Fruit fly (Drosophila melanogaster) whole organism, embryonic: ENCODE data around the gene eIF3h.

ENCODE experiments used
- ATbp ChIP-seq: fragments of 200-800 bp; sonication (Bioruptor generic); optimal IDR thresholded peaks from 2 replicates; lab custom pipeline; 2017; ENCODE audit warnings: missing biosample characterization, mild to moderate bottlenecking, missing genetic modification characterization, missing genetic modification reagents
- Asciz ChIP-seq: fragments of 200-800 bp; sonication (Bioruptor generic); optimal IDR thresholded peaks from 2 replicates; lab custom pipeline; 2017; ENCODE audit warnings: missing biosample characterization, mild to moderate bottlenecking, missing genetic modification characterization, missing genetic modification reagents
- BEAF-32 ChIP-seq: fragments of 200-800 bp; sonication (Bioruptor generic); optimal IDR thresholded peaks from 3 replicates; lab custom pipeline; 2017; ENCODE audit warnings: missing biosample characterization, missing genetic modification characterization, mild to moderate bottlenecking, moderate library complexity, missing genetic modification reagents
- CG10147 ChIP-seq: fragments of 200-800 bp; sonication (Bioruptor generic); optimal IDR thresholded peaks from 2 replicates; lab custom pipeline; 2019; ENCODE audit warnings: missing biosample characterization, mild to moderate bottlenecking, missing genetic modification characterization, moderate library complexity
- CG10209 ChIP-seq: fragments of 200-800 bp; sonication (Bioruptor generic); optimal IDR thresholded peaks from 3 replicates; lab custom pipeline; 2017; ENCODE audit warnings: missing biosample characterization, mild to moderate bottlenecking, missing genetic modification characterization, missing genetic modification reagents
- CG10979 ChIP-seq: fragments of 200-800 bp; sonication (Bioruptor generic); optimal IDR thresholded peaks from 2 replicates; lab custom pipeline; 2018; ENCODE audit warnings: missing biosample characterization, mild to moderate bottlenecking, missing genetic modification characterization, moderate library complexity
- CG14860 ChIP-seq: fragments of 200-800 bp; sonication (Bioruptor generic); IDR thresholded peaks from 3 replicates; pipeline ENCODE4 v1.3.6; 2022; ENCODE audit warnings: missing biosample characterization, missing genetic modification characterization; ENCODE audit not compliant: partially characterized antibody
- CG16813 ChIP-seq: fragments of 200-800 bp; sonication (Bioruptor generic); IDR thresholded peaks from 3 replicates; pipeline ENCODE4 v1.3.6; 2022; ENCODE audit warnings: missing biosample characterization, missing genetic modification characterization; ENCODE audit not compliant: partially characterized antibody
- CG33557 ChIP-seq: fragments of 200-800 bp; sonication (Bioruptor generic); optimal IDR thresholded peaks from 2 replicates; lab custom pipeline; 2019; ENCODE audit warnings: missing biosample characterization, mild to moderate bottlenecking, missing genetic modification characterization, moderate library complexity
- CG3995 ChIP-seq: fragments of 200-800 bp; sonication (Bioruptor generic); optimal IDR thresholded peaks from 3 replicates; lab custom pipeline; 2016; ENCODE audit warnings: missing biosample characterization, missing genetic modification characterization
- CG4360 ChIP-seq: fragments of 200-800 bp; sonication (Bioruptor generic); IDR thresholded peaks from 2 replicates; pipeline ENCODE4 v1.3.6; 2022; ENCODE audit warnings: missing biosample characterization, missing genetic modification characterization
- CG4404 ChIP-seq: fragments of 200-800 bp; sonication (Bioruptor generic); IDR thresholded peaks from 2 replicates; pipeline ENCODE4 v1.3.6; 2022; ENCODE audit warnings: missing biosample characterization, missing genetic modification characterization
- CG6813 ChIP-seq: fragments of 200-800 bp; sonication (Bioruptor generic); optimal IDR thresholded peaks from 2 replicates; lab custom pipeline; 2017; ENCODE audit warnings: missing biosample characterization, missing genetic modification characterization, mild to moderate bottlenecking, moderate library complexity, missing genetic modification reagents
- CG9215 ChIP-seq: fragments of 200-800 bp; sonication (Bioruptor generic); IDR thresholded peaks from 2 replicates; pipeline ENCODE4 v1.3.6; 2022; ENCODE audit warnings: missing biosample characterization, missing genetic modification characterization
- CG9876 ChIP-seq: fragments of 200-800 bp; sonication (Bioruptor generic); optimal IDR thresholded peaks from 2 replicates; lab custom pipeline; 2016; ENCODE audit warnings: missing biosample characterization, missing genetic modification characterization
- Deaf1 ChIP-seq: fragments of 200-800 bp; optimal IDR thresholded peaks from 3 replicates; lab custom pipeline; 2019; ENCODE audit warnings: missing biosample characterization, mild to moderate bottlenecking, missing genetic modification characterization, moderate library complexity
- GATAe ChIP-seq: fragments of 200-800 bp; sonication (Bioruptor generic); conservative IDR thresholded peaks from 2 replicates; pipeline ENCODE4 v1.3.6; 2022; ENCODE audit warnings: missing biosample characterization, missing genetic modification characterization
- Hr78 ChIP-seq, 2 experiments: fragments of 200-800 bp in 1 of 2; fragments of >200 bp in 1 of 2; sonication (Bioruptor generic) in 1 of 2; optimal IDR thresholded peaks; 2 replicates each; lab custom pipeline; 2017 to 2019; ENCODE audit warnings: missing biosample characterization in 2 of 2, missing genetic modification characterization in 2 of 2, mild to moderate bottlenecking in 1 of 2, moderate library complexity in 1 of 2
- Kr ChIP-seq: fragments of 200-800 bp; sonication (Bioruptor generic); optimal IDR thresholded peaks from 2 replicates; lab custom pipeline; 2017; ENCODE audit warnings: missing biosample characterization, mild to moderate bottlenecking, missing genetic modification characterization
- NC2α ChIP-seq: fragments of 200-800 bp; sonication (Bioruptor generic); optimal IDR thresholded peaks from 2 replicates; lab custom pipeline; 2016; ENCODE audit warnings: missing biosample characterization, missing genetic modification characterization
- Nf-YB ChIP-seq: fragments of 200-800 bp; sonication (Bioruptor generic); optimal IDR thresholded peaks from 3 replicates; lab custom pipeline; 2019; ENCODE audit warnings: missing biosample characterization, mild to moderate bottlenecking, missing genetic modification characterization, moderate library complexity
- Nf-YC ChIP-seq: fragments of 200-800 bp; optimal IDR thresholded peaks from 3 replicates; lab custom pipeline; 2019; ENCODE audit warnings: missing biosample characterization, mild to moderate bottlenecking, missing genetic modification characterization, moderate library complexity
- Opbp ChIP-seq: fragments of 200-800 bp; sonication (Bioruptor generic); IDR thresholded peaks from 3 replicates; pipeline ENCODE4 v1.3.6; 2022; ENCODE audit warnings: missing biosample characterization, missing genetic modification characterization; ENCODE audit not compliant: partially characterized antibody
- bowl ChIP-seq: fragments of 200-800 bp; sonication (Bioruptor generic); IDR thresholded peaks from 2 replicates; pipeline ENCODE4 v1.3.6; 2022; ENCODE audit warnings: missing biosample characterization, missing genetic modification characterization
- cad ChIP-seq: fragments of >200 bp; optimal IDR thresholded peaks from 2 replicates; lab custom pipeline; 2017; ENCODE audit warnings: missing biosample characterization, missing genetic modification characterization
- cas ChIP-seq: fragments of 200-800 bp; sonication (Bioruptor generic); IDR thresholded peaks from 2 replicates; pipeline ENCODE4 v1.3.6; 2022; ENCODE audit warnings: missing biosample characterization, missing genetic modification characterization
- chn ChIP-seq: fragments of 200-800 bp; sonication (Bioruptor generic); optimal IDR thresholded peaks from 2 replicates; lab custom pipeline; 2016; ENCODE audit warnings: missing biosample characterization, missing genetic modification characterization
- croc ChIP-seq: fragments of 200-800 bp; sonication (Bioruptor generic); conservative IDR thresholded peaks from 3 replicates; pipeline ENCODE4 v1.3.6; 2022; ENCODE audit warnings: missing biosample characterization, missing genetic modification characterization
- da ChIP-seq: fragments of 200-800 bp; sonication (Bioruptor generic); optimal IDR thresholded peaks from 2 replicates; lab custom pipeline; 2016; ENCODE audit warnings: missing biosample characterization, missing genetic modification characterization
- emc ChIP-seq: fragments of 200-800 bp; sonication (Bioruptor generic); optimal IDR thresholded peaks from 2 replicates; lab custom pipeline; 2016; ENCODE audit warnings: missing biosample characterization, missing genetic modification characterization
- fd102C ChIP-seq: fragments of 200-800 bp; sonication (Bioruptor generic); optimal IDR thresholded peaks from 2 replicates; lab custom pipeline; 2018; ENCODE audit warnings: missing biosample characterization, mild to moderate bottlenecking, missing genetic modification characterization, moderate library complexity
- fd96Cb ChIP-seq: fragments of 200-800 bp; sonication (Bioruptor generic); optimal IDR thresholded peaks from 2 replicates; lab custom pipeline; 2018; ENCODE audit warnings: missing biosample characterization, mild to moderate bottlenecking, missing genetic modification characterization, moderate library complexity
- gsb-n ChIP-seq: fragments of 200-800 bp; sonication (Bioruptor generic); optimal IDR thresholded peaks from 3 replicates; lab custom pipeline; 2018; ENCODE audit warnings: missing biosample characterization, mild to moderate bottlenecking, missing genetic modification characterization
- kah ChIP-seq: fragments of 200-800 bp; sonication (Bioruptor generic); optimal IDR thresholded peaks from 2 replicates; lab custom pipeline; 2018; ENCODE audit warnings: missing biosample characterization, mild to moderate bottlenecking, missing genetic modification characterization
- kay ChIP-seq: fragments of 200-800 bp; sonication (Bioruptor generic); optimal IDR thresholded peaks from 2 replicates; lab custom pipeline; 2016; ENCODE audit warnings: missing biosample characterization, missing genetic modification characterization
- lbe ChIP-seq: fragments of 200-800 bp; sonication (Bioruptor generic); optimal IDR thresholded peaks from 2 replicates; lab custom pipeline; 2016; ENCODE audit warnings: missing biosample characterization, mild to moderate bottlenecking, missing genetic modification characterization
- peb ChIP-seq: fragments of 200-800 bp; sonication (Bioruptor generic); IDR thresholded peaks from 2 replicates; pipeline ENCODE4 v1.3.6; 2022; ENCODE audit warnings: missing biosample characterization, missing genetic modification characterization
- pita ChIP-seq: fragments of 200-800 bp; sonication (Bioruptor generic); optimal IDR thresholded peaks from 2 replicates; lab custom pipeline; 2017; ENCODE audit warnings: missing biosample characterization, mild to moderate bottlenecking, missing genetic modification characterization
- schlank ChIP-seq: fragments of 200-800 bp; sonication (Bioruptor generic); optimal IDR thresholded peaks from 2 replicates; lab custom pipeline; 2018; ENCODE audit warnings: missing biosample characterization, mild to moderate bottlenecking, missing genetic modification characterization
- so ChIP-seq: fragments of 200-800 bp; sonication (Bioruptor generic); IDR thresholded peaks from 3 replicates; pipeline ENCODE4 v1.3.6; 2022; ENCODE audit warnings: missing biosample characterization, missing genetic modification characterization
- sug ChIP-seq: fragments of 200-800 bp; optimal IDR thresholded peaks from 2 replicates; lab custom pipeline; 2019; ENCODE audit warnings: missing biosample characterization, mild to moderate bottlenecking, missing genetic modification characterization, moderate library complexity
- trem ChIP-seq: fragments of 200-800 bp; optimal IDR thresholded peaks from 3 replicates; lab custom pipeline; 2019; ENCODE audit warnings: missing biosample characterization, mild to moderate bottlenecking, missing genetic modification characterization, moderate library complexity
- ttk ChIP-seq: fragments of 200-800 bp; sonication (Bioruptor generic); IDR thresholded peaks from 2 replicates; pipeline ENCODE4 v2.1.2; 2022; ENCODE audit warnings: missing biosample characterization, missing genetic modification characterization
- tup ChIP-seq: fragments of 200-800 bp; sonication (Bioruptor generic); optimal IDR thresholded peaks from 2 replicates; lab custom pipeline; 2016; ENCODE audit warnings: missing biosample characterization, mild to moderate bottlenecking, missing genetic modification characterization, moderate library complexity
- vfl ChIP-seq: fragments of 200-800 bp; sonication (Bioruptor generic); optimal IDR thresholded peaks from 2 replicates; lab custom pipeline; 2016; ENCODE audit warnings: missing biosample characterization, missing genetic modification characterization
- vvl ChIP-seq: fragments of 200-800 bp; sonication (Bioruptor generic); IDR thresholded peaks from 2 replicates; pipeline ENCODE4 v1.3.6; 2022; ENCODE audit warnings: missing biosample characterization, missing genetic modification characterization
- zen2 ChIP-seq: fragments of 200-800 bp; sonication (Bioruptor generic); IDR thresholded peaks from 3 replicates; pipeline ENCODE4 v1.3.6; 2022; ENCODE audit warnings: missing biosample characterization, missing genetic modification characterization; ENCODE audit not compliant: partially characterized antibody
- zf30C ChIP-seq: fragments of 200-800 bp; sonication (Bioruptor generic); optimal IDR thresholded peaks from 3 replicates; lab custom pipeline; 2018; ENCODE audit warnings: missing biosample characterization, mild to moderate bottlenecking, missing genetic modification characterization

Gene eIF3h

dm6 chr2L:5070797-5071579 lies 18.1 kb upstream of the eIF3h start, which contains the start of gene RpL37A (continued):
- TF ChIP-seq CG9876 (GFP tag; lab: Kevin White, UChicago) (peak; percentile 72), CG9215 (GFP tag; lab: Robert Waterston, UW) (no peak), Opbp (GFP tag; lab: Robert Waterston, UW) (peak; percentile 48; the same call in 1 of the 3 replicates), Kr (GFP tag; lab: Kevin White, UChicago) (peak; percentile 35), pita (peak; percentile 83), croc (GFP tag; lab: Robert Waterston, UW) (no peak), peb (GFP tag; lab: Robert Waterston, UW) (no peak), bowl (no peak), gsb-n (tag; lab: Kevin White, UChicago) (peak; percentile 70), Hr78 (GFP tag; optimal IDR thresholded peaks at IDR 0.05; lab: Kevin White, UChicago) (peak in 1 of 2 experiments; percentile 29), CG14860 (GFP tag; lab: Robert Waterston, UW) (no peak), Deaf1 (tag; lab: Kevin White, UChicago) (no peak), schlank (tag; lab: Kevin White, UChicago) (peak; percentile 82), tup (GFP tag; lab: Kevin White, UChicago) (peak; percentile 30), lbe (GFP tag; lab: Kevin White, UChicago) (peak; percentile 39), vfl (GFP tag; lab: Kevin White, UChicago) (no peak), zen2 (GFP tag; lab: Robert Waterston, UW) (no peak), Nf-YC (tag; lab: Kevin White, UChicago) (peak; percentile 70), vvl (GFP tag; lab: Robert Waterston, UW) (peak; percentile 90), fd102C (GFP tag; lab: Kevin White, UChicago) (peak; percentile 60), Asciz (GFP tag; lab: Kevin White, UChicago) (peak; percentile 80), NC2α (GFP tag; lab: Kevin White, UChicago) (peak; percentile 73), cad (no peak), sug (tag; lab: Kevin White, UChicago) (peak; percentile 68), kah (peak; percentile 76), CG10209 (GFP tag; lab: Kevin White, UChicago) (peak; percentile 81), chn (GFP tag; lab: Kevin White, UChicago) (peak; percentile 38), CG3995 (GFP tag; lab: Kevin White, UChicago) (peak; percentile 64), trem (tag; lab: Kevin White, UChicago) (peak; percentile 88), so (GFP tag; lab: Robert Waterston, UW) (peak; percentile 81; the same call in 2 of the 3 replicates), cas (GFP tag; lab: Robert Waterston, UW) (peak; percentile 57; the same call in 1 of the 2 replicates), Nf-YB (GFP tag; lab: Kevin White, UChicago) (peak; percentile 68), ttk (peak; percentile 57), CG6813 (peak; percentile 87), da (GFP tag; lab: Kevin White, UChicago) (peak; percentile 76), BEAF-32 (GFP tag; lab: Kevin White, UChicago) (peak; percentile 56), CG4404 (no peak), CG33557 (GFP tag; lab: Kevin White, UChicago) (peak; percentile 65), emc (peak; percentile 86), CG4360 (GFP tag; lab: Robert Waterston, UW) (no peak), CG10147 (peak; percentile 67), GATAe (GFP tag; lab: Robert Waterston, UW) (no peak), CG10979 (tag; lab: Kevin White, UChicago) (peak; percentile 69), fd96Cb (tag; lab: Kevin White, UChicago) (peak; percentile 20), zf30C (GFP tag; lab: Kevin White, UChicago) (peak; percentile 28), kay (GFP tag; lab: Kevin White, UChicago) (no peak), ATbp (GFP tag; lab: Kevin White, UChicago) (peak; percentile 66), CG16813 (GFP tag; lab: Robert Waterston, UW) (no peak)
